Worm (Caenorhabditis elegans) whole organism, mixed stage, embryonic: ENCODE measurements around the gene mut-7.

Experiments used
- blmp-1 ChIP-seq: fragments of 150-350 bp; optimal IDR thresholded peaks from 2 replicates; lab custom pipeline; 2014; ENCODE audit warnings: missing biosample characterization, missing genetic modification characterization
- cnd-1 ChIP-seq: fragments of 200-800 bp; sonication (Bioruptor generic); optimal IDR thresholded peaks from 2 replicates; lab custom pipeline; 2018; ENCODE audit warnings: mild to moderate bottlenecking, missing genetic modification characterization, missing compliant biosample characterization
- lsy-2 ChIP-seq: fragments of 150-350 bp; optimal IDR thresholded peaks from 2 replicates; lab custom pipeline; 2014; ENCODE audit warnings: missing biosample characterization, missing genetic modification characterization
- mab-5 ChIP-seq: fragments of 150-350 bp; optimal IDR thresholded peaks from 2 replicates; lab custom pipeline; 2014; ENCODE audit warnings: missing biosample characterization, missing genetic modification characterization
- mep-1 ChIP-seq: fragments of 150-350 bp; optimal IDR thresholded peaks from 2 replicates; lab custom pipeline; 2017; ENCODE audit warnings: missing biosample characterization, missing genetic modification reagents, missing genetic modification characterization, inconsistent platforms
- unc-120 ChIP-seq: sonication (generic microtip); optimal IDR thresholded peaks from 2 replicates; lab custom pipeline; 2017; ENCODE audit warnings: missing genetic modification characterization, missing compliant biosample characterization; ENCODE audit not compliant: poor library complexity, severe bottlenecking
- unc-39 ChIP-seq: fragments of 150-350 bp; optimal IDR thresholded peaks from 2 replicates; lab custom pipeline; 2014; ENCODE audit warnings: missing biosample characterization, missing genetic modification characterization
- unc-62 ChIP-seq: fragments of 150-350 bp; optimal IDR thresholded peaks from 2 replicates; lab custom pipeline; 2014; ENCODE audit warnings: missing biosample characterization, missing genetic modification reagents, missing genetic modification characterization

DNA sequence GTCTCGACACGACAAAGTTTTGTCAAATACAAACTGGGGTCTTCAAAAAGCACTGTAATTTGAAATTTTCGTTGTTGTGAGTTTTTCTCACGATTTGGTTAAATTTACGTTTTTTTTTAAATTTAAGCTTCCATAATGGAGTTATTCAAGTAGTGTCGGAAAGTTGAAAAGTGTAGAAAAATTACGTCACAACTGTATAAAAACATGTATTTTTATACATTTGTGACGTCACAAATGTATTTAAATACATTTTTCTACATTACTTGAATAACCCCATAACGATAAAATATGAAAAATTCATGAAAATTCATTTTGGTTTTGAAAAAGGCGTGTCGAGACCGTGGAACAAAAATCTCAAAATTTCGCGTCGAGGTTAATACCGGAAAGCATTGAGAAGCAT, 44.8 kb downstream of the mut-7 start:
- TF ChIP-seq unc-39, result no peak
- no peak for TF ChIP-seq blmp-1 (tag; lab: Kevin White, UChicago)
- no peak for TF ChIP-seq mab-5 (tag; lab: Kevin White, UChicago)
- TF ChIP-seq unc-62, result no peak
- TF ChIP-seq unc-120 (tag; lab: Kevin White, UChicago), result no peak
- TF ChIP-seq lsy-2, result no peak
- no peak for TF ChIP-seq mep-1 (tag; lab: Kevin White, UChicago)
- TF ChIP-seq cnd-1, result no peak
